Worm (Caenorhabditis elegans) whole organism, L1 larva: ENCODE measurements around the gene srw-14.

Source experiments
- C04F5.9 ChIP-seq: sonication (generic microtip); optimal IDR thresholded peaks from 2 replicates; lab custom pipeline; 2016; ENCODE audit warnings: missing genetic modification characterization, missing compliant biosample characterization
- C34B4.2 ChIP-seq: sonication (generic microtip); optimal IDR thresholded peaks from 2 replicates; lab custom pipeline; 2017; ENCODE audit warnings: mild to moderate bottlenecking, missing genetic modification characterization, missing compliant biosample characterization
- F16B12.6 ChIP-seq: fragments of 150-350 bp; optimal IDR thresholded peaks from 2 replicates; lab custom pipeline; 2014; ENCODE audit warnings: missing biosample characterization, missing genetic modification characterization
- aha-1 ChIP-seq: fragments of 150-350 bp; optimal IDR thresholded peaks from 2 replicates; lab custom pipeline; 2014; ENCODE audit warnings: missing biosample characterization, missing genetic modification characterization
- alr-1 ChIP-seq: fragments of 200-800 bp; sonication (Bioruptor generic); optimal IDR thresholded peaks from 2 replicates; lab custom pipeline; 2018; ENCODE audit warnings: borderline replicate concordance, mild to moderate bottlenecking, missing genetic modification characterization, missing compliant biosample characterization
- ama-1 ChIP-seq: fragments of 150-350 bp; optimal IDR thresholded peaks from 2 replicates; lab custom pipeline; 2014
- blmp-1 ChIP-seq: fragments of 150-350 bp; optimal IDR thresholded peaks from 2 replicates; lab custom pipeline; 2014; ENCODE audit warnings: missing biosample characterization, missing genetic modification characterization
- ces-1 ChIP-seq: fragments of 150-350 bp; optimal IDR thresholded peaks from 2 replicates; lab custom pipeline; 2014; ENCODE audit warnings: missing biosample characterization, missing genetic modification reagents, missing genetic modification characterization
- dsc-1 ChIP-seq: sonication (generic microtip); optimal IDR thresholded peaks from 2 replicates; lab custom pipeline; 2016; ENCODE audit warnings: mild to moderate bottlenecking, missing genetic modification characterization, missing compliant biosample characterization
- efl-1 ChIP-seq, 4 experiments: fragments of 150-350 bp; optimal IDR thresholded peaks in 3 of 4; peaks in 1 of 4; 1 replicate in 1 of 4; 2 replicates in 3 of 4; lab custom pipeline; 2014; ENCODE audit warnings: missing biosample characterization in 2 of 4, missing genetic modification characterization in 2 of 4, missing genetic modification reagents in 2 of 4
- egl-13 ChIP-seq: sonication (generic microtip); optimal IDR thresholded peaks from 2 replicates; lab custom pipeline; 2016; ENCODE audit warnings: missing genotype, missing genetic modification reagents, missing genetic modification characterization, missing compliant biosample characterization
- elt-2 ChIP-seq: sonication (generic microtip); optimal IDR thresholded peaks from 2 replicates; lab custom pipeline; 2016; ENCODE audit warnings: missing genetic modification characterization, mild to moderate bottlenecking, inconsistent platforms, missing compliant biosample characterization, missing genetic modification reagents
- elt-3 ChIP-seq, 6 experiments: fragments of 150-350 bp in 1 of 6; sonication (generic microtip); optimal IDR thresholded peaks; 2 replicates each; lab custom pipeline; 2017 to 2018; ENCODE audit warnings: missing biosample characterization in 6 of 6, missing genetic modification characterization in 6 of 6, inconsistent platforms in 1 of 6
- fkh-10 ChIP-seq: sonication (generic microtip); optimal IDR thresholded peaks from 2 replicates; lab custom pipeline; 2017; ENCODE audit warnings: missing biosample characterization, missing genetic modification reagents, missing genetic modification characterization
- fkh-4 ChIP-seq: sonication (generic microtip); optimal IDR thresholded peaks from 2 replicates; lab custom pipeline; 2016; ENCODE audit warnings: missing compliant biosample characterization, missing genetic modification characterization, borderline replicate concordance
- fkh-8 ChIP-seq: sonication (generic microtip); optimal IDR thresholded peaks from 2 replicates; lab custom pipeline; 2016; ENCODE audit warnings: mild to moderate bottlenecking, missing genetic modification characterization, missing compliant biosample characterization
- fos-1 ChIP-seq: fragments of 150-350 bp; optimal IDR thresholded peaks from 2 replicates; lab custom pipeline; 2014; ENCODE audit warnings: missing biosample characterization, missing genetic modification characterization
- hlh-17 ChIP-seq: fragments of 200-800 bp; sonication (Bioruptor generic); optimal IDR thresholded peaks from 2 replicates; lab custom pipeline; 2018; ENCODE audit warnings: missing genetic modification characterization, mild to moderate bottlenecking, missing compliant biosample characterization, moderate library complexity, borderline replicate concordance
- irx-1 ChIP-seq: sonication (generic microtip); optimal IDR thresholded peaks from 2 replicates; lab custom pipeline; 2016; ENCODE audit warnings: missing genetic modification characterization, missing compliant biosample characterization
- jun-1 ChIP-seq: fragments of 150-350 bp; optimal IDR thresholded peaks from 2 replicates; lab custom pipeline; 2014; ENCODE audit warnings: missing biosample characterization, missing genetic modification reagents, missing genetic modification characterization
- lin-14 ChIP-seq: fragments of 200-800 bp; sonication (Bioruptor generic); optimal IDR thresholded peaks from 2 replicates; lab custom pipeline; 2018; ENCODE audit warnings: mild to moderate bottlenecking, missing genetic modification characterization, moderate library complexity, missing compliant biosample characterization
- lin-15B ChIP-seq: fragments of 150-350 bp; sonication (generic microtip); optimal IDR thresholded peaks from 3 replicates; lab custom pipeline; 2014; ENCODE audit warnings: missing biosample characterization, missing genetic modification characterization
- lin-35 ChIP-seq, 2 experiments: fragments of 150-350 bp; optimal IDR thresholded peaks; 2 replicates each; lab custom pipeline; 2014; ENCODE audit warnings: missing biosample characterization in 2 of 2, missing genetic modification characterization in 2 of 2, missing genetic modification reagents in 2 of 2
- lin-39 ChIP-seq: fragments of 150-350 bp; optimal IDR thresholded peaks from 2 replicates; lab custom pipeline; 2014; ENCODE audit warnings: missing biosample characterization, missing genetic modification reagents, missing genetic modification characterization
- lir-3 ChIP-seq: sonication (generic microtip); optimal IDR thresholded peaks from 2 replicates; lab custom pipeline; 2016; ENCODE audit warnings: mild to moderate bottlenecking, missing genetic modification characterization, moderate library complexity, missing compliant biosample characterization; ENCODE audit not compliant: poor library complexity
- lsy-2 ChIP-seq, 2 experiments: fragments of 150-350 bp; optimal IDR thresholded peaks; 2 replicates each; lab custom pipeline; 2014; ENCODE audit warnings: missing biosample characterization in 2 of 2, missing genetic modification characterization in 2 of 2
- mab-9 ChIP-seq: fragments of 200-800 bp; sonication (Bioruptor generic); IDR thresholded peaks from 2 replicates; pipeline ENCODE4 v1.3.6; 2022; ENCODE audit warnings: missing genetic modification reagents, missing genetic modification characterization, missing compliant biosample characterization
- nhr-12 ChIP-seq: sonication (generic microtip); optimal IDR thresholded peaks from 2 replicates; lab custom pipeline; 2017; ENCODE audit warnings: missing biosample characterization, missing genetic modification characterization
- nhr-19 ChIP-seq: fragments of 200-800 bp; sonication (Bioruptor generic); conservative IDR thresholded peaks from 2 replicates; pipeline ENCODE4 v1.3.6; 2022; ENCODE audit warnings: missing genetic modification characterization, missing compliant biosample characterization
- nhr-20 ChIP-seq: sonication (generic microtip); optimal IDR thresholded peaks from 2 replicates; lab custom pipeline; 2016; ENCODE audit warnings: mild to moderate bottlenecking, missing genetic modification characterization, missing compliant biosample characterization
- nhr-76 ChIP-seq: sonication (generic microtip); optimal IDR thresholded peaks from 2 replicates; lab custom pipeline; 2017; ENCODE audit warnings: missing biosample characterization, missing genetic modification characterization
- nhr-77 ChIP-seq: fragments of 150-350 bp; optimal IDR thresholded peaks from 2 replicates; lab custom pipeline; 2014; ENCODE audit warnings: missing biosample characterization, missing genetic modification characterization
- nhr-84 ChIP-seq: sonication (generic microtip); optimal IDR thresholded peaks from 2 replicates; lab custom pipeline; 2017; ENCODE audit warnings: missing biosample characterization, missing genetic modification characterization
- nhr-90 ChIP-seq: sonication (generic microtip); optimal IDR thresholded peaks from 2 replicates; lab custom pipeline; 2016; ENCODE audit warnings: mild to moderate bottlenecking, missing genetic modification characterization, missing compliant biosample characterization; ENCODE audit not compliant: poor library complexity
- pax-3 ChIP-seq: fragments of 200-800 bp; sonication (Bioruptor generic); optimal IDR thresholded peaks from 2 replicates; lab custom pipeline; 2018; ENCODE audit warnings: mild to moderate bottlenecking, missing genetic modification characterization, moderate library complexity, missing compliant biosample characterization
- pqm-1 ChIP-seq: sonication (generic microtip); optimal IDR thresholded peaks from 3 replicates; lab custom pipeline; 2017; ENCODE audit warnings: missing biosample characterization, missing genetic modification characterization
- skn-1 ChIP-seq: fragments of 150-350 bp; optimal IDR thresholded peaks from 2 replicates; lab custom pipeline; 2014; ENCODE audit warnings: missing biosample characterization, missing genetic modification characterization
- snpc-4 ChIP-seq: fragments of 150-350 bp; optimal IDR thresholded peaks from 2 replicates; lab custom pipeline; 2014; ENCODE audit warnings: missing biosample characterization, missing genetic modification characterization
- snu-23 ChIP-seq: sonication (generic microtip); optimal IDR thresholded peaks from 2 replicates; lab custom pipeline; 2016; ENCODE audit warnings: missing genetic modification characterization, missing compliant biosample characterization
- sox-4 ChIP-seq: sonication (generic microtip); optimal IDR thresholded peaks from 2 replicates; lab custom pipeline; 2016; ENCODE audit warnings: missing genetic modification characterization, missing compliant biosample characterization
- swsn-7 ChIP-seq: sonication (generic microtip); optimal IDR thresholded peaks from 2 replicates; lab custom pipeline; 2016; ENCODE audit warnings: missing genetic modification characterization, missing compliant biosample characterization
- tbx-2 ChIP-seq: sonication (generic microtip); optimal IDR thresholded peaks from 2 replicates; lab custom pipeline; 2016; ENCODE audit warnings: missing genetic modification characterization, missing compliant biosample characterization
- unc-130 ChIP-seq: fragments of 150-350 bp; optimal IDR thresholded peaks from 2 replicates; lab custom pipeline; 2017; ENCODE audit warnings: missing biosample characterization, missing genetic modification characterization, inconsistent platforms
- unc-62 ChIP-seq: fragments of 150-350 bp; optimal IDR thresholded peaks from 2 replicates; lab custom pipeline; 2014; ENCODE audit warnings: missing biosample characterization, missing genetic modification reagents, missing genetic modification characterization
- unc-86 ChIP-seq: sonication (generic microtip); optimal IDR thresholded peaks from 2 replicates; lab custom pipeline; 2016; ENCODE audit warnings: missing genetic modification characterization, missing compliant biosample characterization
- unc-98 ChIP-seq: fragments of 200-800 bp; sonication (Bioruptor generic); IDR thresholded peaks from 2 replicates; pipeline ENCODE4 v1.3.6; 2022; ENCODE audit warnings: missing genetic modification characterization, missing compliant biosample characterization
- vab-15 ChIP-seq: sonication (generic microtip); optimal IDR thresholded peaks from 2 replicates; lab custom pipeline; 2017; ENCODE audit warnings: missing genotype, mild to moderate bottlenecking, missing genetic modification characterization, missing compliant biosample characterization
- zip-4 ChIP-seq: fragments of 200-800 bp; sonication (Bioruptor generic); optimal IDR thresholded peaks from 2 replicates; lab custom pipeline; 2018; ENCODE audit warnings: mild to moderate bottlenecking, missing genetic modification characterization, moderate library complexity, missing compliant biosample characterization
- ztf-11 ChIP-seq, 2 experiments: sonication (generic microtip); optimal IDR thresholded peaks; 2 replicates each; lab custom pipeline; 2016 to 2017; ENCODE audit warnings: missing genetic modification characterization in 2 of 2, missing biosample characterization in 1 of 2, missing compliant biosample characterization in 1 of 2
- ztf-4 ChIP-seq: fragments of 150-350 bp; optimal IDR thresholded peaks from 2 replicates; lab custom pipeline; 2014; ENCODE audit warnings: missing biosample characterization, missing genetic modification characterization

srw-14 gene

DNA sequence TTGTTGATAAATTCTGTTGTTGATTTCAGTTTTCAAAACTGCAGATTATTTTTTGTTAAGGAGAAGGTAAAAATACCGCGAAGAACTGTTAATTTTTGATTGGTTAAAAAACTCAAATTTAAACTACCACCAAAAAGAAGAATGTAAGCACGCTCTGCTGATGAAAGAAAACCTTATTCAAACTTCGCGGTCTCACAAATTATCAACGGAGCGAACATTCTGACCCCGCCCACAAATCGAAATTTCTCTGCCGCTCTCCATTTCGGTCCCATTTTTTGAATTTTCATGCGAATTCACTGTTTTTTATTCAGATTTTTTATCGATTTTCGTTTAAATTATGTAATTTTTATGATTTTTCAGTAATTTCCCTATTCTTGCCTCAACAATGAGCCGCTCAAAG lies 36.2 kb upstream of the srw-14 start, which contains the start of gene cyn-3 (continued):
- TF ChIP-seq elt-3 (tag; optimal IDR thresholded peaks at IDR 0.05; lab: Kevin White, UChicago) = peak in 3 of 6 experiments; percentile 29 to 89 (median 83)
- TF ChIP-seq mab-9 (GFP tag; lab: Robert Waterston, UW) = 0 out of 2 replicates have a peak, but pooled peaks have one; percentile 26
- TF ChIP-seq lin-39 = peak; percentile 86
- TF ChIP-seq fkh-10 (GFP tag; lab: Kevin White, UChicago) = peak; percentile 56
- peak; percentile 74 for TF ChIP-seq snpc-4
- peak; percentile 8; the same call in 1 of the 2 replicates for TF ChIP-seq unc-98 (GFP tag; lab: Robert Waterston, UW)
- peak; percentile 91 for TF ChIP-seq blmp-1 (tag; lab: Kevin White, UChicago)
- TF ChIP-seq ztf-11 (tag; optimal IDR thresholded peaks at IDR 0.05; lab: Kevin White, UChicago) = peak in 1 of 2 experiments; percentile 17
- peak; percentile 66 for TF ChIP-seq ama-1 (lab: Kevin White, UChicago)
- peak; percentile 74 for TF ChIP-seq nhr-77 (tag; lab: Kevin White, UChicago)
- peak; percentile 88 for TF ChIP-seq dsc-1 (tag; lab: Kevin White, UChicago)
- TF ChIP-seq efl-1 (optimal IDR thresholded peaks at IDR 0.05; lab: Kevin White, UChicago) = peak; percentile 91 to 100
- TF ChIP-seq efl-1 (GFP tag; optimal IDR thresholded peaks at IDR 0.05 in 1 of 2; lab: Kevin White, UChicago) = peak; percentile 99 to 100
- TF ChIP-seq irx-1 (tag; lab: Kevin White, UChicago) = peak; percentile 83
- peak; percentile 90 for TF ChIP-seq fos-1 (tag; lab: Kevin White, UChicago)
- peak; percentile 31 for TF ChIP-seq fkh-4
- TF ChIP-seq nhr-84 (tag; lab: Kevin White, UChicago) = no peak
- peak; percentile 90 for TF ChIP-seq skn-1 (tag; lab: Kevin White, UChicago)
- TF ChIP-seq aha-1 (tag; lab: Kevin White, UChicago) = peak; percentile 56
- peak; percentile 91 to 95 for TF ChIP-seq lsy-2 (tag; optimal IDR thresholded peaks at IDR 0.05; lab: Kevin White, UChicago)
- TF ChIP-seq unc-62 = no peak
- peak; percentile 79 for TF ChIP-seq ztf-4 (tag; lab: Kevin White, UChicago)
- peak; percentile 85 for TF ChIP-seq nhr-90
- peak; percentile 57 for TF ChIP-seq vab-15
- TF ChIP-seq egl-13 (tag; lab: Kevin White, UChicago) = peak; percentile 79
- TF ChIP-seq pqm-1 (tag; lab: Kevin White, UChicago) = no peak
- TF ChIP-seq lin-15B = peak; percentile 96
- no peak for TF ChIP-seq ces-1
- peak; percentile 92 for TF ChIP-seq nhr-19 (GFP tag; lab: Robert Waterston, UW)
- peak; percentile 96 for TF ChIP-seq snu-23 (GFP tag; lab: Kevin White, UChicago)
- peak; percentile 92 for TF ChIP-seq lin-14 (GFP tag; lab: Kevin White, UChicago)
- TF ChIP-seq elt-2 (tag; lab: Kevin White, UChicago) = peak; percentile 37

ce11 chrV:15190903-15191302 lies 34.8 kb upstream of the srw-14 start, which contains the start of gene Y75B12B.11:
Gene Y75B12B.11 (plus strand): TSS chrV:15191296.
- TF ChIP-seq jun-1 (tag; lab: Kevin White, UChicago) (peak; percentile 45), zip-4 (GFP tag; lab: Kevin White, UChicago) (peak; percentile 29), fkh-8 (tag; lab: Kevin White, UChicago) (peak; percentile 88), C34B4.2 (tag; lab: Kevin White, UChicago) (peak; percentile 29), lir-3 (tag; lab: Kevin White, UChicago) (peak; percentile 51), dsc-1 (tag; lab: Kevin White, UChicago) (peak; percentile 66), elt-3 (tag; optimal IDR thresholded peaks at IDR 0.05; lab: Kevin White, UChicago) (peak in 2 of 6 experiments; percentile 46 to 48), unc-130 (no peak), nhr-12 (no peak), F16B12.6 (tag; lab: Kevin White, UChicago) (peak; percentile 34), ztf-4 (tag; lab: Kevin White, UChicago) (peak; percentile 78), nhr-76 (tag; lab: Kevin White, UChicago) (no peak), pax-3 (tag; lab: Kevin White, UChicago) (peak; percentile 86), nhr-90 (peak; percentile 75), swsn-7 (tag; lab: Kevin White, UChicago) (peak; percentile 70), snpc-4 (peak; percentile 56), nhr-20 (tag; lab: Kevin White, UChicago) (peak; percentile 79), tbx-2 (peak; percentile 66), efl-1 (optimal IDR thresholded peaks at IDR 0.05; lab: Kevin White, UChicago) (peak; percentile 57 to 80), efl-1 (GFP tag; optimal IDR thresholded peaks at IDR 0.05 in 1 of 2; lab: Kevin White, UChicago) (peak; percentile 72 to 98), lin-35 (GFP tag; optimal IDR thresholded peaks at IDR 0.05; lab: Kevin White, UChicago) (peak; percentile 73 to 89), C04F5.9 (tag; lab: Kevin White, UChicago) (peak; percentile 24), snu-23 (GFP tag; lab: Kevin White, UChicago) (peak; percentile 78), unc-86 (tag; lab: Kevin White, UChicago) (peak; percentile 40), hlh-17 (GFP tag; lab: Kevin White, UChicago) (no peak), skn-1 (tag; lab: Kevin White, UChicago) (peak; percentile 67), alr-1 (tag; lab: Kevin White, UChicago) (no peak), fkh-4 (peak; percentile 9), sox-4 (tag; lab: Kevin White, UChicago) (no peak)
